Worm (Caenorhabditis elegans) whole organism, L3 larva: ENCODE results near the gene trr-1.

Experiments
- R02D3.7 ChIP-seq: fragments of 150-350 bp; optimal IDR thresholded peaks from 2 replicates; lab custom pipeline; 2014; ENCODE audit warnings: missing biosample characterization, missing genetic modification characterization
- ZK546.5 ChIP-seq: sonication (generic microtip); optimal IDR thresholded peaks from 2 replicates; lab custom pipeline; 2017; ENCODE audit warnings: missing biosample characterization, missing genetic modification characterization
- aly-2 ChIP-seq: fragments of 150-350 bp; optimal IDR thresholded peaks from 2 replicates; lab custom pipeline; 2014; ENCODE audit warnings: missing biosample characterization, missing genetic modification characterization
- ama-1 ChIP-seq: fragments of 150-350 bp; optimal IDR thresholded peaks from 2 replicates; lab custom pipeline; 2018
- ceh-16 ChIP-seq: sonication (generic microtip); optimal IDR thresholded peaks from 2 replicates; lab custom pipeline; 2017; ENCODE audit warnings: missing biosample characterization, missing genetic modification characterization
- ceh-28 ChIP-seq: fragments of 150-350 bp; optimal IDR thresholded peaks from 2 replicates; lab custom pipeline; 2014; ENCODE audit warnings: missing biosample characterization, missing genetic modification reagents, missing genetic modification characterization
- ceh-82 ChIP-seq: fragments of 150-350 bp; optimal IDR thresholded peaks from 2 replicates; lab custom pipeline; 2014; ENCODE audit warnings: missing biosample characterization, missing genetic modification characterization
- ceh-9 ChIP-seq: sonication (generic microtip); optimal IDR thresholded peaks from 2 replicates; lab custom pipeline; 2018; ENCODE audit warnings: missing biosample characterization, missing genetic modification characterization
- egl-27 ChIP-seq: sonication (generic microtip); optimal IDR thresholded peaks from 4 replicates; lab custom pipeline; 2017; ENCODE audit warnings: missing biosample characterization, missing genetic modification reagents, missing genetic modification characterization
- egl-5 ChIP-seq: fragments of 150-350 bp; optimal IDR thresholded peaks from 2 replicates; lab custom pipeline; 2017; ENCODE audit warnings: missing biosample characterization, missing genetic modification reagents, missing genetic modification characterization, inconsistent platforms
- elt-1 ChIP-seq: fragments of 150-350 bp; optimal IDR thresholded peaks from 2 replicates; lab custom pipeline; 2014; ENCODE audit warnings: missing biosample characterization, missing genetic modification characterization
- elt-2 ChIP-seq: sonication (generic microtip); optimal IDR thresholded peaks from 2 replicates; lab custom pipeline; 2016; ENCODE audit warnings: missing genetic modification reagents, mild to moderate bottlenecking, missing genetic modification characterization, missing compliant biosample characterization
- elt-3 ChIP-seq, 3 experiments: fragments of 150-350 bp in 1 of 3; sonication (generic microtip) in 2 of 3; optimal IDR thresholded peaks; 2 replicates in 2 of 3; 4 replicates in 1 of 3; lab custom pipeline; 2014 to 2017; ENCODE audit warnings: missing biosample characterization in 3 of 3, missing genetic modification characterization in 3 of 3
- eor-1 ChIP-seq, 2 experiments: fragments of 150-350 bp; optimal IDR thresholded peaks; 2 replicates each; lab custom pipeline; 2014 to 2018; ENCODE audit warnings: missing biosample characterization in 2 of 2, missing genetic modification characterization in 2 of 2
- fkh-10 ChIP-seq: sonication (generic microtip); optimal IDR thresholded peaks from 2 replicates; lab custom pipeline; 2017; ENCODE audit warnings: missing biosample characterization, missing genetic modification reagents, missing genetic modification characterization
- fkh-2 ChIP-seq: fragments of 150-350 bp; optimal IDR thresholded peaks from 2 replicates; lab custom pipeline; 2014; ENCODE audit warnings: missing biosample characterization, missing genetic modification reagents, missing genetic modification characterization
- fos-1 ChIP-seq: fragments of 150-350 bp; optimal IDR thresholded peaks from 2 replicates; lab custom pipeline; 2014; ENCODE audit warnings: missing biosample characterization, missing genetic modification characterization
- hmg-11 ChIP-seq: sonication (generic microtip); optimal IDR thresholded peaks from 2 replicates; lab custom pipeline; 2016; ENCODE audit warnings: missing genetic modification characterization, missing compliant biosample characterization
- jun-1 ChIP-seq: fragments of 150-350 bp; optimal IDR thresholded peaks from 2 replicates; lab custom pipeline; 2014; ENCODE audit warnings: missing biosample characterization, missing genetic modification reagents, missing genetic modification characterization
- lin-15B ChIP-seq: fragments of 150-350 bp; optimal IDR thresholded peaks from 2 replicates; lab custom pipeline; 2014; ENCODE audit warnings: missing biosample characterization, missing genetic modification characterization
- lin-39 ChIP-seq: fragments of 150-350 bp; optimal IDR thresholded peaks from 2 replicates; lab custom pipeline; 2018; ENCODE audit warnings: missing biosample characterization, missing genetic modification reagents, missing genetic modification characterization
- lsy-12 ChIP-seq: sonication (generic microtip); optimal IDR thresholded peaks from 2 replicates; lab custom pipeline; 2016; ENCODE audit warnings: mild to moderate bottlenecking, missing genetic modification characterization, missing compliant biosample characterization
- mdl-1 ChIP-seq: fragments of 150-350 bp; optimal IDR thresholded peaks from 2 replicates; lab custom pipeline; 2014; ENCODE audit warnings: missing biosample characterization, missing genetic modification characterization
- mml-1 ChIP-seq: fragments of 150-350 bp; sonication (generic microtip); optimal IDR thresholded peaks from 3 replicates; lab custom pipeline; 2014; ENCODE audit warnings: missing biosample characterization, missing genetic modification characterization
- nfya-1 ChIP-seq: sonication (generic microtip); optimal IDR thresholded peaks from 2 replicates; lab custom pipeline; 2017; ENCODE audit warnings: missing genetic modification characterization, mild to moderate bottlenecking, missing compliant biosample characterization, antibody characterized with exemption, moderate library complexity; ENCODE audit not compliant: insufficient read depth
- nhr-11 ChIP-seq: fragments of 150-350 bp; optimal IDR thresholded peaks from 2 replicates; lab custom pipeline; 2014; ENCODE audit warnings: missing biosample characterization, missing genetic modification characterization
- nhr-12 ChIP-seq: fragments of 150-350 bp; optimal IDR thresholded peaks from 2 replicates; lab custom pipeline; 2014; ENCODE audit warnings: missing biosample characterization, missing genetic modification characterization
- nhr-23 ChIP-seq: fragments of 150-350 bp; optimal IDR thresholded peaks from 2 replicates; lab custom pipeline; 2014; ENCODE audit warnings: missing biosample characterization, missing genetic modification reagents, missing genetic modification characterization
- nhr-237 ChIP-seq: fragments of 150-350 bp; optimal IDR thresholded peaks from 2 replicates; lab custom pipeline; 2014; ENCODE audit warnings: missing biosample characterization, missing genetic modification characterization
- nhr-25 ChIP-seq: sonication (generic microtip); optimal IDR thresholded peaks from 2 replicates; lab custom pipeline; 2017; ENCODE audit warnings: missing biosample characterization, missing genetic modification characterization
- nhr-28 ChIP-seq: fragments of 150-350 bp; optimal IDR thresholded peaks from 2 replicates; lab custom pipeline; 2014; ENCODE audit warnings: missing biosample characterization, missing genetic modification characterization
- nhr-43 ChIP-seq: sonication (generic microtip); optimal IDR thresholded peaks from 2 replicates; lab custom pipeline; 2016; ENCODE audit warnings: mild to moderate bottlenecking, missing genetic modification characterization, missing compliant biosample characterization; ENCODE audit not compliant: poor library complexity, severe bottlenecking
- nhr-67 ChIP-seq: fragments of 150-350 bp; optimal IDR thresholded peaks from 2 replicates; lab custom pipeline; 2014; ENCODE audit warnings: missing biosample characterization, missing genetic modification characterization
- nhr-76 ChIP-seq: fragments of 150-350 bp; sonication (generic microtip); optimal IDR thresholded peaks from 5 replicates; lab custom pipeline; 2014; ENCODE audit warnings: missing biosample characterization, missing genetic modification characterization
- nhr-77 ChIP-seq: fragments of 150-350 bp; optimal IDR thresholded peaks from 2 replicates; lab custom pipeline; 2014; ENCODE audit warnings: missing biosample characterization, missing genetic modification characterization
- pha-4 ChIP-seq: fragments of 150-350 bp; optimal IDR thresholded peaks from 2 replicates; lab custom pipeline; 2014; ENCODE audit warnings: missing biosample characterization, missing genetic modification reagents, missing genetic modification characterization
- pqm-1 ChIP-seq: fragments of 150-350 bp; optimal IDR thresholded peaks from 2 replicates; lab custom pipeline; 2017; ENCODE audit warnings: missing biosample characterization, missing genetic modification characterization, inconsistent platforms
- sea-2 ChIP-seq: fragments of 150-350 bp; sonication (generic microtip); optimal IDR thresholded peaks from 4 replicates; lab custom pipeline; 2014; ENCODE audit warnings: missing biosample characterization, missing genetic modification reagents, missing genetic modification characterization
- skn-1 ChIP-seq: fragments of 150-350 bp; optimal IDR thresholded peaks from 2 replicates; lab custom pipeline; 2014; ENCODE audit warnings: missing biosample characterization, missing genetic modification characterization
- snpc-4 ChIP-seq: fragments of 150-350 bp; optimal IDR thresholded peaks from 2 replicates; lab custom pipeline; 2014; ENCODE audit warnings: missing biosample characterization, missing genetic modification characterization
- tbx-2 ChIP-seq: sonication (generic microtip); optimal IDR thresholded peaks from 2 replicates; lab custom pipeline; 2016; ENCODE audit warnings: mild to moderate bottlenecking, missing genetic modification characterization, missing compliant biosample characterization
- unc-39 ChIP-seq: sonication (generic microtip); optimal IDR thresholded peaks from 4 replicates; lab custom pipeline; 2017; ENCODE audit warnings: missing biosample characterization, missing genetic modification characterization
- unc-62 ChIP-seq: fragments of 150-350 bp; sonication (generic microtip); optimal IDR thresholded peaks from 4 replicates; lab custom pipeline; 2014; ENCODE audit warnings: missing biosample characterization, missing genetic modification reagents, missing genetic modification characterization
- zag-1 ChIP-seq: fragments of 150-350 bp; optimal IDR thresholded peaks from 2 replicates; lab custom pipeline; 2014; ENCODE audit warnings: missing biosample characterization, missing genetic modification characterization
- ztf-11 ChIP-seq: fragments of 150-350 bp; optimal IDR thresholded peaks from 2 replicates; lab custom pipeline; 2014; ENCODE audit warnings: missing biosample characterization, missing genetic modification characterization
- ztf-4 ChIP-seq: fragments of 150-350 bp; optimal IDR thresholded peaks from 2 replicates; lab custom pipeline; 2014; ENCODE audit warnings: missing biosample characterization, missing genetic modification characterization

trr-1 gene

DNA sequence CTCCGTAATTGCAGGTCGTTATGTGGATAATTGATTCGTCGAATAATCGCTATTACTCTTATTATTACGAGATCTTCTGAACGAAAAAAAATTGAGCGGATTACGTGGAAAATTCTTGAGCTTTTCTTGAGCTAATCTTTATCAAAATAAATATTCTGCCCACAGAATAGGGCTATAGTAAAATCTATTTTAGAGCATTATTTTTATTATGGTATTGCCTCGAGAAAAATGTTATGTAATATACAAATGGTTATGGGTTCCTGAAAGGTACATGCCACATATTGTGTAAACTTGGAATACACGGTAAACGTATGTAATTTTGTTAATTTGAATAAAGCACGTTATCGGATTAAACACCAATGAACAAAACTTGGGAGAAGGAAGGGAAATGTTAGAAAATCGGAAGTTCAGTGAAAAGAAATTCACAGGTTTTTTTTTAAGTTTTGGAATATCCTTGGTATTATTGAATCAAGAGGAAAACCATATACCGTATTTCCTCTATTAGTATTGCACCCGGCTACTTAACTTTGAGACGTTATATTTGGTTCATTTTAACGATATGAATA is 38.5 kb downstream of the trr-1 start (continued):
- TF ChIP-seq eor-1 (tag; optimal IDR thresholded peaks at IDR 0.05; lab: Kevin White, UChicago) (no peak), lin-39 (tag; lab: Kevin White, UChicago) (no peak), skn-1 (tag; lab: Kevin White, UChicago) (no peak), mml-1 (tag; lab: Kevin White, UChicago) (no peak), nhr-23 (tag; lab: Kevin White, UChicago) (peak; percentile 18), R02D3.7 (tag; lab: Kevin White, UChicago) (no peak), unc-39 (tag; lab: Kevin White, UChicago) (no peak), tbx-2 (tag; lab: Kevin White, UChicago) (peak; percentile 30), nfya-1 (tag; lab: Kevin White, UChicago) (no peak)

DNA sequence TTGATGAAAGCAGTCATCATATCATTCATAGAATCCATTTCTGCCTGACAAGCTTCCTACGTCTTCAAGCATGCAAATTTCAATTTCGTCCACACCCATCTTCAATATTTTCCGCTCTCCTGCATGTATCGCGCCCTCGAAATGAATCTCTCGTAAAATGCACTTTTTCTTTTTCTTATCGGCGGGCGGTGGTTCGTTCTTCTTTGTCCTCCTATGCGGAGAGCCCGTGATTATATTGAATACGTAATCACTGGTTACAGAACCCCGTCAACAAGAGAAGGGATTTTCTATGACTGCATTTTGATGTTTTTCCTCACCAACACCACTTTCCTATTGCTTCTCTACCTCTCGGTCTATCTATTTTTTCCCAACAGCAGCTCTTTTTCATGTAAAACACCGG is 39.1 kb downstream of the trr-1 start:
- peak; percentile 6 for TF ChIP-seq nfya-1 (tag; lab: Kevin White, UChicago)
- TF ChIP-seq ceh-9 = no peak
- no peak for TF ChIP-seq sea-2
- TF ChIP-seq ceh-28 = no peak
- TF ChIP-seq lsy-12 (tag; lab: Kevin White, UChicago) = peak; percentile 12
- TF ChIP-seq lin-15B (tag; lab: Kevin White, UChicago) = no peak
- TF ChIP-seq ZK546.5 (tag; lab: Kevin White, UChicago) = no peak
- TF ChIP-seq pha-4 (tag; lab: Kevin White, UChicago) = no peak
- TF ChIP-seq elt-2 (tag; lab: Kevin White, UChicago) = peak; percentile 17
- TF ChIP-seq fkh-2 = no peak
- TF ChIP-seq ama-1 (lab: Kevin White, UChicago) = peak; percentile 90
- TF ChIP-seq snpc-4 (tag; lab: Kevin White, UChicago) = no peak
- peak; percentile 59 for TF ChIP-seq nhr-43 (tag; lab: Kevin White, UChicago)
- no peak for TF ChIP-seq skn-1 (tag; lab: Kevin White, UChicago)

DNA sequence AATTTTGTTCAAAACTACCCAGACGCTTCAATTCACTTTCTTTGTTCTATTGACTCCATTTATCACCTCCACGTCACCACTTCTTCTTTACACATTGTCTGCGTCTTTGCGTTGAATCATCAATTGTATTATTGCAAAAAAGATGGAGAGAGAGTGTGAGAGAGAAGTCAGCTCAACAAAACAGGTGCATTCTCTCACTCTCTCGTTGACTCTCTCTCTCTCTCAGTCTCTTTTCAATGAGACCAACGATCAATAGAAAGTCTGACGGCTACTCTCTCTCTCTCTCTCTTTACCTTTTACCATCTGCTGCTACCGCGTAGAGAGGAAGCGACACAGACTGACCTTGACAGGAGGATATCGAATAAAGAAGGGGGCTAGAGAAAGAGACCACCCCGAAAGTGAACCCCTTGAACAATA is 40.0 kb downstream of the trr-1 start:
- TF ChIP-seq egl-27 (tag; lab: Kevin White, UChicago) = peak; percentile 88
- peak; percentile 20 for TF ChIP-seq hmg-11 (tag; lab: Kevin White, UChicago)
- peak; percentile 92 for TF ChIP-seq nhr-23 (tag; lab: Kevin White, UChicago)
- TF ChIP-seq fkh-10 = no peak
- no peak for TF ChIP-seq nhr-28 (tag; lab: Kevin White, UChicago)
- TF ChIP-seq lsy-12 (tag; lab: Kevin White, UChicago) = peak; percentile 80
- peak; percentile 71 for TF ChIP-seq R02D3.7 (tag; lab: Kevin White, UChicago)
- no peak for TF ChIP-seq zag-1
- peak; percentile 91 for TF ChIP-seq ceh-28
- no peak for TF ChIP-seq ztf-4
- TF ChIP-seq nhr-25 = peak; percentile 98
- TF ChIP-seq unc-62 = peak; percentile 83
- TF ChIP-seq ceh-82 = peak; percentile 56
- TF ChIP-seq nfya-1 (tag; lab: Kevin White, UChicago) = peak; percentile 85
- no peak for TF ChIP-seq ceh-9
- peak; percentile 76 for TF ChIP-seq nhr-43 (tag; lab: Kevin White, UChicago)
- TF ChIP-seq ama-1 (lab: Kevin White, UChicago) = peak; percentile 97
- peak; percentile 61 for TF ChIP-seq tbx-2 (tag; lab: Kevin White, UChicago)
- TF ChIP-seq lin-15B (tag; lab: Kevin White, UChicago) = peak; percentile 43
- TF ChIP-seq pha-4 (tag; lab: Kevin White, UChicago) = peak; percentile 98
- TF ChIP-seq eor-1 (tag; optimal IDR thresholded peaks at IDR 0.05; lab: Kevin White, UChicago) = no peak
- peak in 1 of 3 experiments; percentile 88 for TF ChIP-seq elt-3 (tag; optimal IDR thresholded peaks at IDR 0.05; lab: Kevin White, UChicago)
- no peak for TF ChIP-seq nhr-67 (tag; lab: Kevin White, UChicago)
- peak; percentile 35 for TF ChIP-seq elt-1
- no peak for TF ChIP-seq nhr-76 (tag; lab: Kevin White, UChicago)
- TF ChIP-seq fkh-2 = no peak
- TF ChIP-seq jun-1 (tag; lab: Kevin White, UChicago) = peak; percentile 92
- TF ChIP-seq fos-1 (tag; lab: Kevin White, UChicago) = peak; percentile 76
- TF ChIP-seq egl-5 (tag; lab: Kevin White, UChicago) = no peak
- TF ChIP-seq nhr-11 (tag; lab: Kevin White, UChicago) = peak; percentile 88
- TF ChIP-seq nhr-237 (tag; lab: Kevin White, UChicago) = no peak
- no peak for TF ChIP-seq ceh-16
- TF ChIP-seq mdl-1 (tag; lab: Kevin White, UChicago) = no peak
- TF ChIP-seq ZK546.5 (tag; lab: Kevin White, UChicago) = no peak
- no peak for TF ChIP-seq aly-2
- TF ChIP-seq nhr-12 (tag; lab: Kevin White, UChicago) = no peak
- TF ChIP-seq pqm-1 (tag; lab: Kevin White, UChicago) = peak; percentile 85
- TF ChIP-seq nhr-77 = peak; percentile 65
- peak; percentile 78 for TF ChIP-seq lin-39 (tag; lab: Kevin White, UChicago)
- TF ChIP-seq skn-1 (tag; lab: Kevin White, UChicago) = no peak
- TF ChIP-seq ztf-11 = no peak
- no peak for TF ChIP-seq mml-1 (tag; lab: Kevin White, UChicago)
- no peak for TF ChIP-seq sea-2
